Worm (Caenorhabditis elegans) whole organism, late embryonic: ENCODE results near the gene nhr-108.
A peak's percentile ranks its signal among the peaks of the same experiment; 100 is the strongest.

Experiments used
- C08G9.2 ChIP-seq: sonication (generic microtip); optimal IDR thresholded peaks from 2 replicates; lab custom pipeline; 2016; ENCODE audit warnings: mild to moderate bottlenecking, missing genetic modification characterization, moderate library complexity, missing compliant biosample characterization
- K02D7.2 ChIP-seq: sonication (generic microtip); optimal IDR thresholded peaks from 2 replicates; lab custom pipeline; 2017; ENCODE audit warnings: mild to moderate bottlenecking, missing genetic modification characterization, missing compliant biosample characterization
- T23F11.4 ChIP-seq: fragments of 200-800 bp; sonication (Bioruptor generic); optimal IDR thresholded peaks from 2 replicates; lab custom pipeline; 2018; ENCODE audit warnings: mild to moderate bottlenecking, missing genetic modification characterization, missing compliant biosample characterization
- Y22D7AL.16 ChIP-seq: sonication (generic microtip); optimal IDR thresholded peaks from 2 replicates; lab custom pipeline; 2016; ENCODE audit warnings: missing genetic modification characterization, missing compliant biosample characterization
- ceh-14 ChIP-seq: sonication (generic microtip); optimal IDR thresholded peaks from 2 replicates; lab custom pipeline; 2016; ENCODE audit warnings: missing genotype, missing genetic modification characterization, missing compliant biosample characterization
- ceh-18 ChIP-seq: sonication (generic microtip); optimal IDR thresholded peaks from 2 replicates; lab custom pipeline; 2016; ENCODE audit warnings: missing genetic modification characterization, missing compliant biosample characterization
- ceh-19 ChIP-seq: fragments of 200-800 bp; sonication (Bioruptor generic); optimal IDR thresholded peaks from 2 replicates; lab custom pipeline; 2018; ENCODE audit warnings: mild to moderate bottlenecking, missing genetic modification characterization, missing compliant biosample characterization
- ceh-24 ChIP-seq: sonication (generic microtip); optimal IDR thresholded peaks from 2 replicates; lab custom pipeline; 2016; ENCODE audit warnings: mild to moderate bottlenecking, missing genetic modification characterization, missing compliant biosample characterization
- ceh-30 ChIP-seq: fragments of 150-350 bp; optimal IDR thresholded peaks from 2 replicates; lab custom pipeline; 2014; ENCODE audit warnings: missing biosample characterization, missing genetic modification characterization
- ceh-31 ChIP-seq: sonication (generic microtip); optimal IDR thresholded peaks from 2 replicates; lab custom pipeline; 2016; ENCODE audit warnings: missing genetic modification characterization, missing compliant biosample characterization
- ceh-34 ChIP-seq: sonication (generic microtip); optimal IDR thresholded peaks from 2 replicates; lab custom pipeline; 2016; ENCODE audit warnings: mild to moderate bottlenecking, missing genetic modification characterization, missing compliant biosample characterization
- ceh-45 ChIP-seq: fragments of 200-800 bp; sonication (Bioruptor generic); IDR thresholded peaks from 2 replicates; pipeline ENCODE4 v1.3.6; 2022; ENCODE audit warnings: missing genetic modification reagents, missing genetic modification characterization, missing compliant biosample characterization
- dmd-4 ChIP-seq: sonication (generic microtip); optimal IDR thresholded peaks from 2 replicates; lab custom pipeline; 2016; ENCODE audit warnings: borderline replicate concordance, missing genetic modification characterization, missing compliant biosample characterization
- elt-2 ChIP-seq: sonication (generic microtip); optimal IDR thresholded peaks from 2 replicates; lab custom pipeline; 2016; ENCODE audit warnings: missing genetic modification reagents, missing genetic modification characterization, missing compliant biosample characterization
- gmeb-2 ChIP-seq: sonication (generic microtip); optimal IDR thresholded peaks from 2 replicates; lab custom pipeline; 2016; ENCODE audit warnings: missing genetic modification characterization, inconsistent platforms, missing compliant biosample characterization
- hlh-15 ChIP-seq: sonication (generic microtip); optimal IDR thresholded peaks from 2 replicates; lab custom pipeline; 2016; ENCODE audit warnings: missing genetic modification characterization, missing compliant biosample characterization
- hlh-30 ChIP-seq: sonication (generic microtip); optimal IDR thresholded peaks from 2 replicates; lab custom pipeline; 2017; ENCODE audit warnings: antibody characterized with exemption, missing genetic modification characterization, missing compliant biosample characterization; ENCODE audit not compliant: insufficient read depth
- lin-11 ChIP-seq: fragments of 200-800 bp; sonication (Bioruptor generic); optimal IDR thresholded peaks from 2 replicates; lab custom pipeline; 2018; ENCODE audit warnings: mild to moderate bottlenecking, missing genetic modification characterization, missing compliant biosample characterization
- mec-3 ChIP-seq: sonication (generic microtip); optimal IDR thresholded peaks from 2 replicates; lab custom pipeline; 2016; ENCODE audit warnings: borderline replicate concordance, missing genetic modification characterization, missing compliant biosample characterization
- nfya-1 ChIP-seq: sonication (generic microtip); optimal IDR thresholded peaks from 2 replicates; lab custom pipeline; 2017; ENCODE audit warnings: missing genetic modification characterization, mild to moderate bottlenecking, missing compliant biosample characterization, antibody characterized with exemption, moderate library complexity
- nhr-11 ChIP-seq: fragments of 150-350 bp; optimal IDR thresholded peaks from 2 replicates; lab custom pipeline; 2014; ENCODE audit warnings: missing biosample characterization, missing genetic modification characterization
- npax-4 ChIP-seq: sonication (generic microtip); optimal IDR thresholded peaks from 2 replicates; lab custom pipeline; 2016; ENCODE audit warnings: missing genetic modification characterization, missing compliant biosample characterization
- odd-2 ChIP-seq: sonication (generic microtip); optimal IDR thresholded peaks from 2 replicates; lab custom pipeline; 2017; ENCODE audit warnings: antibody characterized with exemption, mild to moderate bottlenecking, missing genetic modification characterization, missing compliant biosample characterization
- pha-2 ChIP-seq: sonication (generic microtip); optimal IDR thresholded peaks from 2 replicates; lab custom pipeline; 2017; ENCODE audit warnings: mild to moderate bottlenecking, missing genetic modification characterization, missing compliant biosample characterization
- ref-2 ChIP-seq: sonication (generic microtip); optimal IDR thresholded peaks from 2 replicates; lab custom pipeline; 2016; ENCODE audit warnings: missing genetic modification characterization, missing compliant biosample characterization
- sox-2 ChIP-seq: fragments of 200-800 bp; sonication (Bioruptor generic); IDR thresholded peaks from 2 replicates; pipeline ENCODE4 v1.3.6; 2022; ENCODE audit warnings: missing genetic modification reagents, missing genetic modification characterization, missing compliant biosample characterization
- tbx-2 ChIP-seq: sonication (generic microtip); optimal IDR thresholded peaks from 2 replicates; lab custom pipeline; 2016; ENCODE audit warnings: missing genetic modification characterization, missing compliant biosample characterization
- tbx-7 ChIP-seq: sonication (generic microtip); optimal IDR thresholded peaks from 2 replicates; lab custom pipeline; 2016; ENCODE audit warnings: missing genotype, missing genetic modification characterization, missing compliant biosample characterization
- ttx-3 ChIP-seq: sonication (generic microtip); optimal IDR thresholded peaks from 2 replicates; lab custom pipeline; 2016; ENCODE audit warnings: missing genetic modification reagents, missing genetic modification characterization, missing compliant biosample characterization
- unc-42 ChIP-seq: sonication (generic microtip); optimal IDR thresholded peaks from 2 replicates; lab custom pipeline; 2016; ENCODE audit warnings: missing genotype, missing genetic modification characterization, missing compliant biosample characterization
- unc-55 ChIP-seq: sonication (generic microtip); optimal IDR thresholded peaks from 2 replicates; lab custom pipeline; 2017; ENCODE audit warnings: missing biosample characterization, missing genetic modification reagents, missing genetic modification characterization
- unc-86 ChIP-seq: sonication (generic microtip); optimal IDR thresholded peaks from 2 replicates; lab custom pipeline; 2016; ENCODE audit warnings: missing genetic modification characterization, missing compliant biosample characterization

Gene nhr-108

ce11 chrV:15887708-15888295 is 36.5 kb downstream of the nhr-108 start:
- TF ChIP-seq sox-2 (GFP tag; lab: Robert Waterston, UW) (no peak), ceh-31 (tag; lab: Kevin White, UChicago) (no peak), nfya-1 (tag; lab: Kevin White, UChicago) (peak; percentile 34), elt-2 (tag; lab: Kevin White, UChicago) (peak; percentile 66)
- TF ChIP-seq, all 69 proteins: peak for 2

- TF ChIP-seq hlh-15 (tag; lab: Kevin White, UChicago) (no peak), K02D7.2 (tag; lab: Kevin White, UChicago) (no peak), ceh-14 (no peak), ref-2 (no peak), C08G9.2 (tag; lab: Kevin White, UChicago) (no peak), npax-4 (tag; lab: Kevin White, UChicago) (no peak), lin-11 (no peak), odd-2 (tag; lab: Kevin White, UChicago) (no peak), gmeb-2 (tag; lab: Kevin White, UChicago) (no peak), ceh-45 (no peak), tbx-2 (no peak), unc-42 (no peak), ceh-31 (tag; lab: Kevin White, UChicago) (no peak)
- TF ChIP-seq, all 69 proteins: peak for 0
Observed at ce11 chrV:15885967-15886366, 38.3 kb downstream of the nhr-108 start, which contains the start of gene T06C12.9. Gene T06C12.9 (minus strand): TSS chrV:15886067.

- no peak for TF ChIP-seq T23F11.4
- TF ChIP-seq, all 69 proteins: peak for 0
Observed at ce11 chrV:15884698-15885097, 39.6 kb downstream of the nhr-108 start, which contains the start of gene oac-42. Gene oac-42 (minus strand): TSS chrV:15884798.

ce11 chrV:15880705-15881104 is 43.6 kb downstream of the nhr-108 start:
- TF ChIP-seq unc-55 (GFP tag; lab: Kevin White, UChicago) (no peak), Y22D7AL.16 (tag; lab: Kevin White, UChicago) (no peak), elt-2 (tag; lab: Kevin White, UChicago) (peak; percentile 32)

- no peak for TF ChIP-seq ref-2
- TF ChIP-seq dmd-4 (tag; lab: Kevin White, UChicago), result no peak
- no peak for TF ChIP-seq unc-86
- no peak for TF ChIP-seq C08G9.2 (tag; lab: Kevin White, UChicago)
- TF ChIP-seq ttx-3 (tag; lab: Kevin White, UChicago), result no peak
- TF ChIP-seq odd-2 (tag; lab: Kevin White, UChicago), result no peak
- TF ChIP-seq ceh-19 (GFP tag; lab: Kevin White, UChicago), result no peak
Observed at ce11 chrV:15880033-15880432, 44.2 kb downstream of the nhr-108 start.

- TF ChIP-seq ceh-30 (no peak), nhr-11 (tag; lab: Kevin White, UChicago) (no peak), tbx-7 (no peak), ceh-18 (tag; lab: Kevin White, UChicago) (no peak), ceh-24 (tag; lab: Kevin White, UChicago) (no peak), lin-11 (no peak), T23F11.4 (no peak), hlh-30 (tag; lab: Kevin White, UChicago) (no peak), ceh-34 (tag; lab: Kevin White, UChicago) (no peak), pha-2 (tag; lab: Kevin White, UChicago) (no peak), nfya-1 (tag; lab: Kevin White, UChicago) (no peak), ref-2 (no peak), mec-3 (no peak)
Observed at ce11 chrV:15879508-15879907, 44.8 kb downstream of the nhr-108 start, which contains the start of gene nhr-84. Gene nhr-84 (minus strand): TSS chrV:15879608.
